Fruit fly (Drosophila melanogaster) S2 (cell line): ENCODE data around the gene CG31955.

Experiments
- CG8478 ChIP-seq: fragments of >200 bp; optimal IDR thresholded peaks from 2 replicates; lab custom pipeline; 2018
- CTCF ChIP-seq, 2 experiments: fragments of >200 bp; optimal IDR thresholded peaks; 2 replicates each; lab custom pipeline; 2018

- TF ChIP-seq CTCF (optimal IDR thresholded peaks at IDR 0.05; lab: Kevin White, UChicago) (no peak), CG8478 (lab: Kevin White, UChicago) (no peak)
These were observed 1.2 kb downstream of the CG31955 start, which contains the start of gene cutlet for dm6 chr2L:3711665-3712064.
